Fruit fly (Drosophila melanogaster) whole organism, larva: ENCODE measurements around the gene SkpA.

ENCODE experiments used
- noc ChIP-seq: fragments of 200-800 bp; sonication (Bioruptor generic); optimal IDR thresholded peaks from 3 replicates; lab custom pipeline; 2019; ENCODE audit warnings: missing biosample characterization, mild to moderate bottlenecking, missing genetic modification characterization, moderate library complexity

The SkpA gene

DNA sequence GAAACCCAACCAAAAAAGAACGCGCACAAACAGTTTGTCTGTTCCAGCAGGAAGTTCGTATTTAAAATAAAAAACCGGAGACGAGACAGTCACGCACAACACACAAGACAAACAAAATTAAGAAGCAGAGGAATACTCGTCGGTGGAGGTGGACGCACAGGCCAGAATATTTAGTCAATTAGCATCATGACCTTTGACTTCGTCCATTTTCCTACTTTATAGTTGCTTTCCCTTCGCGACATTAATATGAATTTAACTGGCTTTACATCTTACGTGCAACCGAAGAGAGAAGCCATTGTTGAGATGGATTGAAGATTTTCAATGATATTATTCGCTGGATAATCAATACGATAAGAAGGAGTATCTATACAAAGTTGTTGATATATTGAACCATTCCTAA, 46.6 kb downstream of the SkpA start:
- no peak for TF ChIP-seq noc (tag; lab: Kevin White, UChicago)
